Worm (Caenorhabditis elegans): ENCODE data around the gene cri-3.

DNA sequence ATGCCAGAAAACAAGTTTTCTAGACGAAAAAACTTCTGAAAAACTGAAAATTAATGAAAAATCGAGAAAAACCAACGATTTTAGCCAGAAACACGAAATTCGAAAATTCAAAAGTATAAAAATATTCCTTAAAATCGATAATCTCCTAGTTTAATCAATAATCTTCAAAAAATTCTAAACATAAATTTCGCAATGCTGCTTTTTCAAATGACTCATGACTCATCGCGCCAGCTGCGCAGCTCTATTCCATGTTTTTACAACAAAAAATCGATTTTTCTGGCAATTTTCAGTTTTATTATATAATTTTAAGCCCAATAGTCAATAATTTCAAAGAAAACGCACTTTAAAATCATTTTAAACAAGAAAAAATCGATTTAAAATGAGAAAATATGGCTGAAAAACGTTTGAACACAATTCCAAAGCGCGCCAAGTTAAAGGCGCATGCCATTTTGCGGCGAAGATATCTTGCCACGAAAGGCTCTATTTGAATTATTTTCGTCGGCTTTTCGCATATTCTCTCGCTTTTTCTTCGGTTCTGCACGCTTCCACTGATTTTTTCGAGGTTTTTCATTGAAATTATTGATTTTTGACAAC is at the start of gene cri-3:
- TF ChIP-seq let-526 (GFP tag; IDR thresholded peaks at IDR 0.05) (no peak), madf-3 (GFP tag; IDR thresholded peaks at IDR 0.05) (no peak), madf-10 (tag; optimal IDR thresholded peaks at IDR 0.05) (no peak), unc-130 (GFP tag; optimal IDR thresholded peaks at IDR 0.05) (no peak), aptf-2 (GFP tag; conservative IDR thresholded peaks at IDR 0.05) (no peak), F57A8.1 (GFP tag; optimal IDR thresholded peaks at IDR 0.05) (no peak)
